Worm (Caenorhabditis elegans): ENCODE results near the gene rpb-9.

- TF ChIP-seq unc-62 (GFP tag; optimal IDR thresholded peaks at IDR 0.05) = no peak
- no peak for TF ChIP-seq nfya-1 (tag; optimal IDR thresholded peaks at IDR 0.05; ENCODE audit: borderline replicate concordance, insufficient read depth)
- TF ChIP-seq ets-4 (GFP tag; optimal IDR thresholded peaks at IDR 0.05) = no peak
- TF ChIP-seq attf-3 (GFP tag; conservative IDR thresholded peaks at IDR 0.05) = no peak
- TF ChIP-seq F57A8.1 (GFP tag; optimal IDR thresholded peaks at IDR 0.05) = no peak
- no peak for TF ChIP-seq Y79H2A.3 (GFP tag; conservative IDR thresholded peaks at IDR 0.05)
- TF ChIP-seq rec-8 (tag; optimal IDR thresholded peaks at IDR 0.05) = no peak
- TF ChIP-seq ceh-27 (GFP tag; optimal IDR thresholded peaks at IDR 0.05) = no peak
- no peak for TF ChIP-seq dpl-1 (GFP tag; optimal IDR thresholded peaks at IDR 0.05)
Observed at ce11 chrV:8013901-8014388, 1.8 kb upstream of the rpb-9 start, which contains the start of gene Y97E10AR.6.

Data from whole organism, young adult.